Fruit fly (Drosophila melanogaster) whole organism, embryonic: ENCODE measurements around the gene Dhc62B.
A peak's percentile ranks its signal among the peaks of the same experiment; 100 is the strongest.

Source experiments
- CG10431 ChIP-seq: fragments of 200-800 bp; sonication (Bioruptor generic); optimal IDR thresholded peaks from 3 replicates; lab custom pipeline; 2018; ENCODE audit warnings: missing biosample characterization, mild to moderate bottlenecking, missing genetic modification characterization
- CG11723 ChIP-seq: fragments of 200-800 bp; sonication (Bioruptor generic); optimal IDR thresholded peaks from 2 replicates; lab custom pipeline; 2017; ENCODE audit warnings: missing biosample characterization, mild to moderate bottlenecking, missing genetic modification characterization
- CG12299 ChIP-seq: fragments of 200-800 bp; sonication (Bioruptor generic); optimal IDR thresholded peaks from 2 replicates; lab custom pipeline; 2018; ENCODE audit warnings: missing biosample characterization, mild to moderate bottlenecking, missing genetic modification characterization
- CG12942 ChIP-seq: fragments of 200-800 bp; sonication (Bioruptor generic); optimal IDR thresholded peaks from 3 replicates; lab custom pipeline; 2016; ENCODE audit warnings: missing biosample characterization, missing genetic modification characterization
- CG13296 ChIP-seq: fragments of 200-800 bp; sonication (Bioruptor generic); optimal IDR thresholded peaks from 3 replicates; lab custom pipeline; 2018; ENCODE audit warnings: missing biosample characterization, mild to moderate bottlenecking, missing genetic modification characterization
- CG15601 ChIP-seq: fragments of 200-800 bp; sonication (Bioruptor generic); optimal IDR thresholded peaks from 3 replicates; lab custom pipeline; 2019; ENCODE audit warnings: missing biosample characterization, mild to moderate bottlenecking, missing genetic modification characterization, moderate library complexity
- CG15696 ChIP-seq: fragments of 200-800 bp; sonication (Bioruptor generic); optimal IDR thresholded peaks from 2 replicates; lab custom pipeline; 2019; ENCODE audit warnings: missing biosample characterization, mild to moderate bottlenecking, missing genetic modification characterization, moderate library complexity
- CG16813 ChIP-seq: fragments of 200-800 bp; sonication (Bioruptor generic); IDR thresholded peaks from 3 replicates; pipeline ENCODE4 v1.3.6; 2022; ENCODE audit warnings: missing biosample characterization, missing genetic modification characterization; ENCODE audit not compliant: partially characterized antibody
- CG16815 ChIP-seq: fragments of 200-800 bp; sonication (Bioruptor generic); optimal IDR thresholded peaks from 3 replicates; lab custom pipeline; 2017; ENCODE audit warnings: missing biosample characterization, mild to moderate bottlenecking, missing genetic modification characterization
- CG17912 ChIP-seq: fragments of 200-800 bp; sonication (Bioruptor generic); optimal IDR thresholded peaks from 2 replicates; lab custom pipeline; 2018; ENCODE audit warnings: missing biosample characterization, mild to moderate bottlenecking, missing genetic modification characterization
- CG18764 ChIP-seq: fragments of 200-800 bp; sonication (Bioruptor generic); optimal IDR thresholded peaks from 3 replicates; lab custom pipeline; 2016; ENCODE audit warnings: missing biosample characterization, missing genetic modification characterization
- CG3163 ChIP-seq: fragments of 200-800 bp; sonication (Bioruptor generic); optimal IDR thresholded peaks from 3 replicates; lab custom pipeline; 2016; ENCODE audit warnings: missing biosample characterization, missing genetic modification characterization
- CG34422 ChIP-seq: fragments of 200-800 bp; sonication (Bioruptor generic); IDR thresholded peaks from 3 replicates; pipeline ENCODE4 v1.3.6; 2022; ENCODE audit warnings: missing biosample characterization, missing genetic modification characterization
- CG5245 ChIP-seq: fragments of 200-800 bp; sonication (Bioruptor generic); optimal IDR thresholded peaks from 3 replicates; lab custom pipeline; 2016; ENCODE audit warnings: missing biosample characterization, missing genetic modification characterization
- CG6272 ChIP-seq: fragments of 200-800 bp; sonication (Bioruptor generic); IDR thresholded peaks from 2 replicates; pipeline ENCODE4 v1.3.6; 2022; ENCODE audit warnings: missing biosample characterization, missing genetic modification characterization
- CG6689 ChIP-seq: fragments of 200-800 bp; sonication (Bioruptor generic); IDR thresholded peaks from 2 replicates; pipeline ENCODE4 v1.3.6; 2022; ENCODE audit warnings: missing biosample characterization, missing genetic modification characterization
- CG7786 ChIP-seq: fragments of 200-800 bp; sonication (Bioruptor generic); optimal IDR thresholded peaks from 2 replicates; lab custom pipeline; 2016; ENCODE audit warnings: missing biosample characterization, missing genetic modification characterization
- CG9437 ChIP-seq: fragments of 200-800 bp; sonication (Bioruptor generic); optimal IDR thresholded peaks from 2 replicates; lab custom pipeline; 2018; ENCODE audit warnings: missing biosample characterization, mild to moderate bottlenecking, missing genetic modification characterization
- CG9817 ChIP-seq: fragments of 200-800 bp; sonication (Bioruptor generic); optimal IDR thresholded peaks from 2 replicates; lab custom pipeline; 2018; ENCODE audit warnings: missing biosample characterization, mild to moderate bottlenecking, missing genetic modification characterization, moderate library complexity
- CkIIα-i1 ChIP-seq: fragments of 200-800 bp; sonication (Bioruptor generic); IDR thresholded peaks from 2 replicates; pipeline ENCODE4 v1.3.6; 2022; ENCODE audit warnings: missing biosample characterization, missing genetic modification characterization
- HLH3B ChIP-seq: fragments of 200-800 bp; sonication (Bioruptor generic); IDR thresholded peaks from 2 replicates; pipeline ENCODE4 v1.3.6; 2022; ENCODE audit warnings: missing biosample characterization, missing genetic modification characterization
- HmgD ChIP-seq: fragments of 200-800 bp; sonication (Bioruptor generic); optimal IDR thresholded peaks from 3 replicates; lab custom pipeline; 2016; ENCODE audit warnings: missing biosample characterization, missing genetic modification characterization
- Poxn ChIP-seq: fragments of 200-800 bp; sonication (Bioruptor generic); IDR thresholded peaks from 2 replicates; pipeline ENCODE4 v1.3.6; 2022; ENCODE audit warnings: missing biosample characterization, missing genetic modification characterization
- Sry-β ChIP-seq: fragments of 200-800 bp; sonication (Bioruptor generic); optimal IDR thresholded peaks from 2 replicates; lab custom pipeline; 2018; ENCODE audit warnings: missing biosample characterization, mild to moderate bottlenecking, missing genetic modification characterization, moderate library complexity
- ab ChIP-seq: fragments of 200-800 bp; sonication (Bioruptor generic); optimal IDR thresholded peaks from 2 replicates; lab custom pipeline; 2016; ENCODE audit warnings: missing biosample characterization, missing genetic modification characterization
- bab2 ChIP-seq: fragments of 200-800 bp; sonication (Bioruptor generic); optimal IDR thresholded peaks from 2 replicates; lab custom pipeline; 2016; ENCODE audit warnings: missing biosample characterization, missing genetic modification characterization
- crp ChIP-seq, 2 experiments: fragments of 200-800 bp; sonication (Bioruptor generic); optimal IDR thresholded peaks; 2 replicates in 1 of 2; 3 replicates in 1 of 2; lab custom pipeline; 2017; ENCODE audit warnings: missing biosample characterization in 2 of 2, missing genetic modification characterization in 2 of 2, mild to moderate bottlenecking in 1 of 2, moderate library complexity in 1 of 2
- danr ChIP-seq: fragments of 200-800 bp; sonication (Bioruptor generic); IDR thresholded peaks from 2 replicates; pipeline ENCODE4 v1.3.6; 2022; ENCODE audit warnings: missing biosample characterization, missing genetic modification characterization
- disco-r ChIP-seq: fragments of 200-800 bp; sonication (Bioruptor generic); optimal IDR thresholded peaks from 2 replicates; lab custom pipeline; 2016; ENCODE audit warnings: missing biosample characterization, missing genetic modification characterization
- en ChIP-seq: fragments of 200-800 bp; sonication (Bioruptor generic); optimal IDR thresholded peaks from 2 replicates; lab custom pipeline; 2016; ENCODE audit warnings: missing biosample characterization, missing genetic modification characterization
- eve ChIP-seq, 2 experiments: fragments of >200 bp; optimal IDR thresholded peaks; 2 replicates each; lab custom pipeline; 2017; ENCODE audit warnings: missing biosample characterization in 2 of 2, missing genetic modification characterization in 2 of 2
- ftz-f1 ChIP-seq: fragments of 200-800 bp; sonication (Bioruptor generic); optimal IDR thresholded peaks from 2 replicates; lab custom pipeline; 2016; ENCODE audit warnings: missing biosample characterization, missing genetic modification characterization
- fu2 ChIP-seq: fragments of 200-800 bp; sonication (Bioruptor generic); optimal IDR thresholded peaks from 2 replicates; lab custom pipeline; 2016; ENCODE audit warnings: missing biosample characterization, missing genetic modification characterization
- gce ChIP-seq: fragments of 200-800 bp; sonication (Bioruptor generic); IDR thresholded peaks from 3 replicates; pipeline ENCODE4 v1.3.6; 2022; ENCODE audit warnings: missing biosample characterization, missing genetic modification characterization
- gcm2 ChIP-seq: fragments of 200-800 bp; sonication (Bioruptor generic); optimal IDR thresholded peaks from 2 replicates; lab custom pipeline; 2016; ENCODE audit warnings: missing biosample characterization, missing genetic modification characterization
- gro ChIP-seq: fragments of 200-800 bp; sonication (Bioruptor generic); optimal IDR thresholded peaks from 2 replicates; lab custom pipeline; 2016; ENCODE audit warnings: missing biosample characterization, missing genetic modification characterization
- h ChIP-seq: fragments of >200 bp; optimal IDR thresholded peaks from 2 replicates; lab custom pipeline; 2017
- inv ChIP-seq: fragments of 200-800 bp; sonication (Bioruptor generic); IDR thresholded peaks from 2 replicates; pipeline ENCODE4 v1.3.6; 2022; ENCODE audit warnings: missing biosample characterization, missing genetic modification characterization; ENCODE audit not compliant: partially characterized antibody
- lola ChIP-seq, 3 experiments: fragments of >200 bp in 2 of 3; fragments of 200-800 bp in 1 of 3; sonication (Bioruptor generic) in 1 of 3; optimal IDR thresholded peaks; 2 replicates each; lab custom pipeline; 2017 to 2019; ENCODE audit warnings: missing biosample characterization in 3 of 3, missing genetic modification characterization in 3 of 3, mild to moderate bottlenecking in 1 of 3, moderate library complexity in 1 of 3
- mld ChIP-seq: fragments of 200-800 bp; sonication (Bioruptor generic); IDR thresholded peaks from 3 replicates; pipeline ENCODE4 v1.3.6; 2022; ENCODE audit warnings: missing biosample characterization, missing genetic modification characterization; ENCODE audit not compliant: partially characterized antibody
- nerfin-1 ChIP-seq: fragments of 200-800 bp; sonication (Bioruptor generic); optimal IDR thresholded peaks from 3 replicates; lab custom pipeline; 2019; ENCODE audit warnings: missing biosample characterization, mild to moderate bottlenecking, missing genetic modification characterization, moderate library complexity
- nerfin-2 ChIP-seq: fragments of 200-800 bp; sonication (Bioruptor generic); IDR thresholded peaks from 2 replicates; pipeline ENCODE4 v1.3.6; 2022; ENCODE audit warnings: missing biosample characterization, missing genetic modification characterization; ENCODE audit not compliant: partially characterized antibody
- nmo ChIP-seq: fragments of 200-800 bp; sonication (Bioruptor generic); optimal IDR thresholded peaks from 2 replicates; lab custom pipeline; 2018; ENCODE audit warnings: missing biosample characterization, mild to moderate bottlenecking, missing genetic modification characterization, moderate library complexity
- peb ChIP-seq: fragments of 200-800 bp; sonication (Bioruptor generic); IDR thresholded peaks from 2 replicates; pipeline ENCODE4 v1.3.6; 2022; ENCODE audit warnings: missing biosample characterization, missing genetic modification characterization
- sna ChIP-seq: fragments of 200-800 bp; sonication (Bioruptor generic); IDR thresholded peaks from 2 replicates; pipeline ENCODE4 v1.3.6; 2022; ENCODE audit warnings: missing biosample characterization, missing genetic modification characterization; ENCODE audit not compliant: partially characterized antibody
- tio ChIP-seq: fragments of 200-800 bp; sonication (Bioruptor generic); optimal IDR thresholded peaks from 2 replicates; lab custom pipeline; 2017; ENCODE audit warnings: missing biosample characterization, missing genetic modification characterization, inconsistent platforms
- trh ChIP-seq: fragments of 200-800 bp; sonication (Bioruptor generic); optimal IDR thresholded peaks from 2 replicates; lab custom pipeline; 2016; ENCODE audit warnings: missing biosample characterization, missing genetic modification characterization
- usp ChIP-seq: fragments of >200 bp; optimal IDR thresholded peaks from 2 replicates; lab custom pipeline; 2017; ENCODE audit warnings: missing biosample characterization, missing genetic modification characterization

Gene Dhc62B

DNA sequence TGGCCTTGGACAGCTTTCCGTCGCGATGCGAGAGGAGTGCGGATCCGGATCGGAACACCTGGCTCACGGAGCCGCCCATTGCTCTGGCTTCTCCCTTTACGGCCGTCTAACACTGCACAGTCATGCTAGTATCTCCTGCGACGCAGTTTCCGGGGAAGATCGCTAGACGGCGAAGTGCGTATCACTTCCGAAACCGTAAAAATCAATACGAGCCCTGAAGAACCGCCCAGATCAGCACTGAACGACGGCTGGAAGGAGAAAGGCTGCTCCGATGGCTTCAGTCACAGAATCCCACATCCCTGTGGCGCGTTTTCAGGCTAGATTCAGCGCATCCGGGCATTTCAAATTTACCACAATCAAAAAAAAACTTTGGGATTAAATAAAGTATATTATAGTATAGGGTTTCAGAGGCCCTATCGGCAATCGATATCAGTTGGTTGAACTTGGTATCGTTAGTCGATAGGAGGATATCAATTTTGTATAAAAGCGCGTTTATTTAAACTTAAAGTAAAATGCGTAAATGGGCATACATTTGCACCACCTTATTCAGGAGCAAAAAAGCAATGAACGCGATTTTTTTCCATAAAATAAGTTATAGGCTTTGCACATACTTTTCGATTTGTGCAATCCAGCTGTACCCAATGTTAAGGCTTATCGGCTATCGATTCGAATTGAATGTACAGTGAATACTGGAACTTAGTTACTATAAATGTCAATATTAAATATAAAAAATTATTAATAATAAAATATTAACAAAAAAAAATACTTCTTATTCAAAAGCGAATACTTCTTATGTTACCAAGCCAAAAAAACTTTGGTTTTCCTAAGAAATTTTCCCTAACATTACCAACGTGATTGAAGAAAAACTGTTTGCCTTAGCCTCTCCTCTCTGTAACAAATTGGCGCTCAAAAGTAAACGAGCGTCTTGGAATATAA lies 3.4 kb upstream of the Dhc62B start, which contains the start of the genes CG13933 and PolD2 (continued):
- TF ChIP-seq peb (GFP tag; lab: Robert Waterston, UW): peak; percentile 94
- peak; percentile 46; the same call in 1 of the 2 replicates for TF ChIP-seq danr (GFP tag; lab: Robert Waterston, UW)
- peak; percentile 76 for TF ChIP-seq CG15696 (tag; lab: Kevin White, UChicago)
- TF ChIP-seq CG6272 (GFP tag; lab: Robert Waterston, UW): peak; percentile 92
- peak; percentile 99 for TF ChIP-seq nmo
- TF ChIP-seq CG12942 (GFP tag; lab: Kevin White, UChicago): peak; percentile 96
- no peak for TF ChIP-seq ftz-f1 (GFP tag; lab: Kevin White, UChicago)
- TF ChIP-seq CG34422 (GFP tag; lab: Robert Waterston, UW): peak; percentile 99
- peak; percentile 26 for TF ChIP-seq en (GFP tag; lab: Kevin White, UChicago)
- TF ChIP-seq CG16813: peak; percentile 78
- TF ChIP-seq CG17912 (GFP tag; lab: Kevin White, UChicago): peak; percentile 85
- peak; percentile 93 for TF ChIP-seq CG10431 (GFP tag; lab: Kevin White, UChicago)
- TF ChIP-seq lola (GFP tag; optimal IDR thresholded peaks at IDR 0.05; lab: Kevin White, UChicago): peak in 1 of 3 experiments; percentile 98
- TF ChIP-seq CG18764 (GFP tag; lab: Kevin White, UChicago): no peak
- peak; percentile 97 for TF ChIP-seq CG9817 (tag; lab: Kevin White, UChicago)
- TF ChIP-seq h (lab: Kevin White, UChicago): no peak
- peak; percentile 80 for TF ChIP-seq sna (GFP tag; lab: Robert Waterston, UW)
- TF ChIP-seq CG11723 (GFP tag; lab: Kevin White, UChicago): no peak
- TF ChIP-seq gce: peak; percentile 89
- TF ChIP-seq trh (GFP tag; lab: Kevin White, UChicago): peak; percentile 92
- TF ChIP-seq crp (GFP tag; optimal IDR thresholded peaks at IDR 0.05; lab: Kevin White, UChicago): peak; percentile 25 to 74
- TF ChIP-seq HmgD (GFP tag; lab: Kevin White, UChicago): peak; percentile 29
- TF ChIP-seq CkIIα-i1 (GFP tag; lab: Robert Waterston, UW): peak; percentile 90
- peak; percentile 75 for TF ChIP-seq ab (GFP tag; lab: Kevin White, UChicago)
- TF ChIP-seq Sry-β: peak; percentile 18
- no peak for TF ChIP-seq nerfin-1 (tag; lab: Kevin White, UChicago)
- no peak for TF ChIP-seq usp
- peak; percentile 50 for TF ChIP-seq CG3163
- peak; percentile 95 for TF ChIP-seq nerfin-2 (GFP tag; lab: Robert Waterston, UW)
- TF ChIP-seq eve (GFP tag; optimal IDR thresholded peaks at IDR 0.05; lab: Kevin White, UChicago): no peak
- peak; percentile 94 for TF ChIP-seq CG6689 (GFP tag; lab: Robert Waterston, UW)
- peak; percentile 97 for TF ChIP-seq CG15601
- TF ChIP-seq gcm2 (GFP tag; lab: Kevin White, UChicago): peak; percentile 65
- no peak for TF ChIP-seq gro (GFP tag; lab: Kevin White, UChicago)
- peak; percentile 94 for TF ChIP-seq CG9437 (GFP tag; lab: Kevin White, UChicago)
- TF ChIP-seq bab2 (GFP tag; lab: Kevin White, UChicago): peak; percentile 91
- peak; percentile 85 for TF ChIP-seq CG7786 (GFP tag; lab: Kevin White, UChicago)
- peak; percentile 95 for TF ChIP-seq CG12299
- peak; percentile 91 for TF ChIP-seq Poxn (GFP tag; lab: Robert Waterston, UW)
- no peak for TF ChIP-seq CG13296 (GFP tag; lab: Kevin White, UChicago)
- peak; percentile 53 for TF ChIP-seq disco-r (GFP tag; lab: Kevin White, UChicago)
- TF ChIP-seq CG16815 (GFP tag; lab: Kevin White, UChicago): peak; percentile 96
- peak; percentile 72 for TF ChIP-seq fu2 (GFP tag; lab: Kevin White, UChicago)
- peak; percentile 67; the same call in 2 of the 3 replicates for TF ChIP-seq mld (GFP tag; lab: Robert Waterston, UW)
- TF ChIP-seq HLH3B: peak; percentile 97
- peak; percentile 64 for TF ChIP-seq inv (GFP tag; lab: Robert Waterston, UW)
- TF ChIP-seq tio (GFP tag; lab: Kevin White, UChicago): no peak
- TF ChIP-seq CG5245 (GFP tag; lab: Kevin White, UChicago): peak; percentile 55
